Worm (Caenorhabditis elegans) whole organism, L1 larva: ENCODE results near the gene ZK470.4.
A peak's percentile ranks its signal among the peaks of the same experiment; 100 is the strongest.

Experiments used
- C04F5.9 ChIP-seq: sonication (generic microtip); optimal IDR thresholded peaks from 2 replicates; lab custom pipeline; 2016; ENCODE audit warnings: missing genetic modification characterization, missing compliant biosample characterization
- Y116A8C.19 ChIP-seq: sonication (generic microtip); optimal IDR thresholded peaks from 2 replicates; lab custom pipeline; 2016; ENCODE audit warnings: missing compliant biosample characterization, missing genetic modification characterization, borderline replicate concordance
- aha-1 ChIP-seq: fragments of 150-350 bp; optimal IDR thresholded peaks from 2 replicates; lab custom pipeline; 2014; ENCODE audit warnings: missing biosample characterization, missing genetic modification characterization
- ceh-8 ChIP-seq: fragments of 200-800 bp; sonication (Bioruptor generic); optimal IDR thresholded peaks from 2 replicates; lab custom pipeline; 2018; ENCODE audit warnings: mild to moderate bottlenecking, missing genetic modification characterization, moderate library complexity, missing compliant biosample characterization
- ceh-90 ChIP-seq: sonication (generic microtip); optimal IDR thresholded peaks from 2 replicates; lab custom pipeline; 2016; ENCODE audit warnings: missing genetic modification characterization, missing compliant biosample characterization
- ces-1 ChIP-seq: fragments of 150-350 bp; optimal IDR thresholded peaks from 2 replicates; lab custom pipeline; 2014; ENCODE audit warnings: missing biosample characterization, missing genetic modification reagents, missing genetic modification characterization
- efl-1 ChIP-seq, 4 experiments: fragments of 150-350 bp; optimal IDR thresholded peaks in 3 of 4; peaks in 1 of 4; 1 replicate in 1 of 4; 2 replicates in 3 of 4; lab custom pipeline; 2014; ENCODE audit warnings: missing biosample characterization in 2 of 4, missing genetic modification characterization in 2 of 4, missing genetic modification reagents in 2 of 4
- egl-27 ChIP-seq, 2 experiments: fragments of 150-350 bp in 1 of 2; sonication (generic microtip); optimal IDR thresholded peaks; 3 replicates each; lab custom pipeline; 2017 to 2018; ENCODE audit warnings: missing biosample characterization in 2 of 2, missing genetic modification characterization in 2 of 2, missing genetic modification reagents in 2 of 2
- elt-2 ChIP-seq: sonication (generic microtip); optimal IDR thresholded peaks from 2 replicates; lab custom pipeline; 2016; ENCODE audit warnings: missing genetic modification characterization, mild to moderate bottlenecking, inconsistent platforms, missing compliant biosample characterization, missing genetic modification reagents
- ets-5 ChIP-seq: fragments of 200-800 bp; sonication (Bioruptor generic); IDR thresholded peaks from 2 replicates; pipeline ENCODE4 v1.3.6; 2022; ENCODE audit warnings: missing genetic modification characterization, missing compliant biosample characterization
- fkh-4 ChIP-seq: sonication (generic microtip); optimal IDR thresholded peaks from 2 replicates; lab custom pipeline; 2016; ENCODE audit warnings: missing compliant biosample characterization, missing genetic modification characterization, borderline replicate concordance
- fkh-8 ChIP-seq: sonication (generic microtip); optimal IDR thresholded peaks from 2 replicates; lab custom pipeline; 2016; ENCODE audit warnings: mild to moderate bottlenecking, missing genetic modification characterization, missing compliant biosample characterization
- fos-1 ChIP-seq: fragments of 150-350 bp; optimal IDR thresholded peaks from 2 replicates; lab custom pipeline; 2014; ENCODE audit warnings: missing biosample characterization, missing genetic modification characterization
- grh-1 ChIP-seq: fragments of 200-800 bp; sonication (Bioruptor generic); IDR thresholded peaks from 2 replicates; pipeline ENCODE4 v1.3.6; 2022; ENCODE audit warnings: missing genetic modification reagents, missing genetic modification characterization, missing compliant biosample characterization
- hlh-4 ChIP-seq: sonication (generic microtip); optimal IDR thresholded peaks from 2 replicates; lab custom pipeline; 2016; ENCODE audit warnings: mild to moderate bottlenecking, missing genetic modification characterization, missing compliant biosample characterization
- hpl-2 ChIP-seq: fragments of 150-350 bp; optimal IDR thresholded peaks from 2 replicates; lab custom pipeline; 2014; ENCODE audit warnings: missing biosample characterization, missing genetic modification reagents, missing genetic modification characterization
- irx-1 ChIP-seq: sonication (generic microtip); optimal IDR thresholded peaks from 2 replicates; lab custom pipeline; 2016; ENCODE audit warnings: missing genetic modification characterization, missing compliant biosample characterization
- isw-1 ChIP-seq: fragments of 200-800 bp; sonication (Bioruptor generic); IDR thresholded peaks from 2 replicates; pipeline ENCODE4 v1.3.6; 2022; ENCODE audit warnings: missing genetic modification characterization, missing compliant biosample characterization
- lin-13 ChIP-seq: fragments of 150-350 bp; optimal IDR thresholded peaks from 2 replicates; lab custom pipeline; 2014; ENCODE audit warnings: missing biosample characterization, missing genetic modification reagents, missing genetic modification characterization
- lin-39 ChIP-seq: fragments of 150-350 bp; optimal IDR thresholded peaks from 2 replicates; lab custom pipeline; 2014; ENCODE audit warnings: missing biosample characterization, missing genetic modification reagents, missing genetic modification characterization
- lsy-2 ChIP-seq, 2 experiments: fragments of 150-350 bp; optimal IDR thresholded peaks; 2 replicates each; lab custom pipeline; 2014; ENCODE audit warnings: missing biosample characterization in 2 of 2, missing genetic modification characterization in 2 of 2
- mab-9 ChIP-seq: fragments of 200-800 bp; sonication (Bioruptor generic); IDR thresholded peaks from 2 replicates; pipeline ENCODE4 v1.3.6; 2022; ENCODE audit warnings: missing genetic modification reagents, missing genetic modification characterization, missing compliant biosample characterization
- mef-2 ChIP-seq: fragments of 150-350 bp; optimal IDR thresholded peaks from 2 replicates; lab custom pipeline; 2014; ENCODE audit warnings: missing biosample characterization, missing genetic modification characterization
- mep-1 ChIP-seq: fragments of 150-350 bp; optimal IDR thresholded peaks from 2 replicates; lab custom pipeline; 2014; ENCODE audit warnings: missing biosample characterization, missing genetic modification characterization
- nhr-71 ChIP-seq: sonication (generic microtip); optimal IDR thresholded peaks from 2 replicates; lab custom pipeline; 2016; ENCODE audit warnings: mild to moderate bottlenecking, missing genetic modification characterization, moderate library complexity, missing compliant biosample characterization
- nhr-77 ChIP-seq: fragments of 150-350 bp; optimal IDR thresholded peaks from 2 replicates; lab custom pipeline; 2014; ENCODE audit warnings: missing biosample characterization, missing genetic modification characterization
- nhr-85 ChIP-seq: sonication (generic microtip); peaks from one replicate; lab custom pipeline; 2016; ENCODE audit warnings: missing genetic modification characterization, inconsistent platforms, missing compliant biosample characterization
- pax-3 ChIP-seq: fragments of 200-800 bp; sonication (Bioruptor generic); optimal IDR thresholded peaks from 2 replicates; lab custom pipeline; 2018; ENCODE audit warnings: mild to moderate bottlenecking, missing genetic modification characterization, moderate library complexity, missing compliant biosample characterization
- pqm-1 ChIP-seq: sonication (generic microtip); optimal IDR thresholded peaks from 3 replicates; lab custom pipeline; 2017; ENCODE audit warnings: missing biosample characterization, missing genetic modification characterization
- rnt-1 ChIP-seq: sonication (generic microtip); optimal IDR thresholded peaks from 2 replicates; lab custom pipeline; 2016; ENCODE audit warnings: mild to moderate bottlenecking, missing genetic modification characterization, moderate library complexity, missing compliant biosample characterization
- skn-1 ChIP-seq: fragments of 150-350 bp; optimal IDR thresholded peaks from 2 replicates; lab custom pipeline; 2014; ENCODE audit warnings: missing biosample characterization, missing genetic modification characterization
- sup-37 ChIP-seq: fragments of 200-800 bp; sonication (Bioruptor generic); optimal IDR thresholded peaks from 2 replicates; lab custom pipeline; 2018; ENCODE audit warnings: mild to moderate bottlenecking, missing genetic modification characterization, missing compliant biosample characterization
- tbx-2 ChIP-seq: sonication (generic microtip); optimal IDR thresholded peaks from 2 replicates; lab custom pipeline; 2016; ENCODE audit warnings: missing genetic modification characterization, missing compliant biosample characterization
- unc-62 ChIP-seq: fragments of 150-350 bp; optimal IDR thresholded peaks from 2 replicates; lab custom pipeline; 2014; ENCODE audit warnings: missing biosample characterization, missing genetic modification reagents, missing genetic modification characterization
- ztf-11 ChIP-seq, 2 experiments: sonication (generic microtip); optimal IDR thresholded peaks; 2 replicates each; lab custom pipeline; 2016 to 2017; ENCODE audit warnings: missing genetic modification characterization in 2 of 2, missing biosample characterization in 1 of 2, missing compliant biosample characterization in 1 of 2

Gene ZK470.4

ce11 chrX:4137452-4138164, 2.0 kb downstream of the ZK470.4 start (continued):
- TF ChIP-seq elt-2 (tag; lab: Kevin White, UChicago) (no peak), ceh-90 (tag; lab: Kevin White, UChicago) (no peak), isw-1 (GFP tag; lab: Robert Waterston, UW) (no peak), efl-1 (optimal IDR thresholded peaks at IDR 0.05; lab: Kevin White, UChicago) (no peak), efl-1 (GFP tag; optimal IDR thresholded peaks at IDR 0.05 in 1 of 2; lab: Kevin White, UChicago) (peak in 1 of 2 experiments; percentile 82), ztf-11 (tag; optimal IDR thresholded peaks at IDR 0.05; lab: Kevin White, UChicago) (no peak), tbx-2 (tag; lab: Kevin White, UChicago) (no peak), hpl-2 (no peak), pax-3 (no peak), egl-27 (tag; optimal IDR thresholded peaks at IDR 0.05; lab: Kevin White, UChicago) (peak in 1 of 2 experiments; percentile 28), lin-13 (GFP tag; lab: Kevin White, UChicago) (no peak), grh-1 (no peak), lsy-2 (tag; optimal IDR thresholded peaks at IDR 0.05; lab: Kevin White, UChicago) (no peak), mab-9 (GFP tag; lab: Robert Waterston, UW) (no peak), C04F5.9 (tag; lab: Kevin White, UChicago) (no peak), nhr-85 (peak; percentile 67), fos-1 (tag; lab: Kevin White, UChicago) (no peak), nhr-71 (tag; lab: Kevin White, UChicago) (peak; percentile 64), ets-5 (GFP tag; lab: Robert Waterston, UW) (no peak), mef-2 (tag; lab: Kevin White, UChicago) (no peak), ceh-8 (no peak), ces-1 (GFP tag; lab: Kevin White, UChicago) (no peak), fkh-8 (peak; percentile 66), unc-62 (GFP tag; lab: Kevin White, UChicago) (no peak), hlh-4 (tag; lab: Kevin White, UChicago) (no peak), sup-37 (GFP tag; lab: Kevin White, UChicago) (no peak), aha-1 (tag; lab: Kevin White, UChicago) (no peak), irx-1 (tag; lab: Kevin White, UChicago) (no peak), skn-1 (peak; percentile 47), nhr-77 (tag; lab: Kevin White, UChicago) (peak; percentile 14), fkh-4 (tag; lab: Kevin White, UChicago) (no peak), Y116A8C.19 (tag; lab: Kevin White, UChicago) (no peak), rnt-1 (peak; percentile 19)

- TF ChIP-seq mep-1 (tag; lab: Kevin White, UChicago) (no peak), nhr-85 (peak; percentile 18)
Observed at ce11 chrX:4136547-4137311, 2.8 kb downstream of the ZK470.4 start.

DNA sequence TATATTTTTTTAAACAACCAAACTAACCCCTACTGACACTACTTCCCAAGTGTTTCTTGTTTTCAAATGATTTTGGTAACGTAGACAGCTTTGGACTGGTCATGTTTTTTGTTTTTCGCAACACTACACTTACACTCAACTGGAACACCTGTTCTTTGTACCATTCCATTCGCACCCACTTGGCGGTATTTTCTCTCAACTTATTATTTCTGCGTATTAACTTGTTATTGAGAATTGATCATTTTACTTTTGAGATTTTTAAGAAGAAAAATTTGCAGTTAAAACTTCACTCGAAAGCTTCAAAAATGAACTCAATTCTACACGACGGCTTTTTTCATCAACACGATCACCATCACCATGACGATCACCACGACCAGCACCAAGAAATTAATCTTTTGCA, 4.7 kb downstream of the ZK470.4 start, which contains the start of gene ZK470.2:
Gene ZK470.2, plus strand, starts transcription at position 301 of the 400 bp plus-strand sequence.
- TF ChIP-seq pqm-1 (no peak), Y116A8C.19 (tag; lab: Kevin White, UChicago) (no peak), lin-39 (tag; lab: Kevin White, UChicago) (no peak)
